Fruit fly (Drosophila melanogaster): ENCODE results near the gene CG15478.

The CG15478 gene

DNA sequence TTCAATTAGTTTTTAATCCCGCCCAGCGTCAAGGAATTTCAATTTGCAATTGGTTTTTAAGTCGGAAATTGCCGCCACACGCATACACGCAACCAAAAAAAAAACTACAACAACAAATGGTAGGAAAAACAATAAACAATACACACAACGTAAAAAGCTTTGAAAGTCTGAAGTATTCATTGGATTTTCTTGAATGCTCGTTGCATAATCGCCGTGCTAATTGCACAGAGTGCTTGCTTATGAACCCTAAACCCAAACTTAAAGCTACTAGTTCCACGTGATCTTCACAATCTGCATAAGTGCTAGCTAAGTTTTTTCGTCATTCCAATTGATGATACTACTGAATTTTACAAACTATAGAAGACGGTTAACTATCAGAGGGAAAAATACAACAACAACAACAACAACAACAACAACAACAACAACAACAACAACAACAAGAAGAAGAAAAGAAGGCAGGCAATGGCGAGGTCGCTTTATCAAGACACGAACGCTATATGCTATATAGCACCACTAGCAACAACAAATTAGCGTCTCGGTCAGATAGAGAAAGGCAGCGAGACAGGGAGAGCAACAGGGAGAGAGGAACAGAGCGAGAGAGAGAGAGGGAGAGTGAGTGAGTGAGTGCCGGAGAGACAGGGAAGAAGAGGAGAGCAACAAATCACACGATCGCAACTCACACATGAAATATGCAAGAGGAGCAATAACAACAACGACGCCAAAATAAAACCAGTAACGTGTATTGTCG lies 15.4 kb downstream of the CG15478 start (continued):
- TF ChIP-seq caup (GFP tag; optimal IDR thresholded peaks at IDR 0.05; ENCODE audit: severe bottlenecking) (no peak), gcm2 (GFP tag; optimal IDR thresholded peaks at IDR 0.05) (no peak), Aef1 (GFP tag; IDR thresholded peaks at IDR 0.05) (peak; percentile 33; the same call in 1 of the 3 replicates), mirr (GFP tag; optimal IDR thresholded peaks at IDR 0.05) (peak; percentile 38), psq (GFP tag; optimal IDR thresholded peaks at IDR 0.05) (no peak), CG42726 (GFP tag; IDR thresholded peaks at IDR 0.05; ENCODE audit: partially characterized antibody) (no peak), CG11504 (tag; optimal IDR thresholded peaks at IDR 0.05) (no peak), p53 (GFP tag; optimal IDR thresholded peaks at IDR 0.05) (no peak), NK7.1 (GFP tag; optimal IDR thresholded peaks at IDR 0.05) (no peak), D19A (tag; optimal IDR thresholded peaks at IDR 0.05) (no peak), otp (GFP tag; IDR thresholded peaks at IDR 0.05) (0 out of 3 replicates have a peak, but pooled peaks have one; percentile 23), CG4707 (GFP tag; optimal IDR thresholded peaks at IDR 0.05) (no peak), salm (tag; optimal IDR thresholded peaks at IDR 0.05) (no peak), Oli (tag; optimal IDR thresholded peaks at IDR 0.05) (no peak), Sry-β (GFP tag; optimal IDR thresholded peaks at IDR 0.05) (no peak), MESR4 (GFP tag; optimal IDR thresholded peaks at IDR 0.05) (no peak), CG2199 (GFP tag; IDR thresholded peaks at IDR 0.05) (peak; percentile 69; the same call in 1 of the 3 replicates), tx (GFP tag; optimal IDR thresholded peaks at IDR 0.05) (no peak), Deaf1 (tag; optimal IDR thresholded peaks at IDR 0.05) (peak; percentile 30), CG17328 (GFP tag; IDR thresholded peaks at IDR 0.05) (0 out of 2 replicates have a peak, but pooled peaks have one; percentile 39), sd (tag; optimal IDR thresholded peaks at IDR 0.05) (peak; percentile 19), aop (GFP tag; IDR thresholded peaks at IDR 0.05) (no peak), NFAT (GFP tag; IDR thresholded peaks at IDR 0.05) (peak; percentile 9; the same call in 1 of the 2 replicates), HLHmδ (GFP tag; optimal IDR thresholded peaks at IDR 0.05) (peak; percentile 23), Elba2 (GFP tag; optimal IDR thresholded peaks at IDR 0.05) (no peak), Bdp1 (GFP tag; optimal IDR thresholded peaks at IDR 0.05) (no peak), Hr39 (optimal IDR thresholded peaks at IDR 0.05) (no peak), gfzf (GFP tag; optimal IDR thresholded peaks at IDR 0.05) (no peak), E2f2 (GFP tag; IDR thresholded peaks at IDR 0.05) (no peak), CG7928 (GFP tag; optimal IDR thresholded peaks at IDR 0.05) (no peak), wek (GFP tag; optimal IDR thresholded peaks at IDR 0.05) (peak; percentile 38), CG4424 (GFP tag; optimal IDR thresholded peaks at IDR 0.05) (no peak), zfh1 (GFP tag; IDR thresholded peaks at IDR 0.05) (no peak), Hey (tag; optimal IDR thresholded peaks at IDR 0.05) (no peak), croc (GFP tag; conservative IDR thresholded peaks at IDR 0.05) (no peak), CG4730 (GFP tag; IDR thresholded peaks at IDR 0.05) (no peak), unpg (GFP tag; optimal IDR thresholded peaks at IDR 0.05) (no peak), so (GFP tag; IDR thresholded peaks at IDR 0.05) (no peak), CG18262 (tag; optimal IDR thresholded peaks at IDR 0.05) (no peak), CG7839 (tag; optimal IDR thresholded peaks at IDR 0.05) (no peak), CG3995 (GFP tag; optimal IDR thresholded peaks at IDR 0.05) (no peak), vnd (GFP tag; IDR thresholded peaks at IDR 0.05; ENCODE audit: partially characterized antibody) (no peak), CG12219 (GFP tag; optimal IDR thresholded peaks at IDR 0.05) (no peak), CG9727 (GFP tag; optimal IDR thresholded peaks at IDR 0.05) (no peak), YL-1 (GFP tag; optimal IDR thresholded peaks at IDR 0.05) (no peak), cg (GFP tag; optimal IDR thresholded peaks at IDR 0.05) (peak; percentile 56), Nf-YC (tag; optimal IDR thresholded peaks at IDR 0.05) (peak; percentile 40), fd102C (GFP tag; optimal IDR thresholded peaks at IDR 0.05) (no peak), Antp (GFP tag; optimal IDR thresholded peaks at IDR 0.05) (no peak), tin (GFP tag; optimal IDR thresholded peaks at IDR 0.05) (no peak)

All from whole organism, embryonic.